Worm (Caenorhabditis elegans): ENCODE results near the gene pqn-65.

Gene pqn-65

DNA sequence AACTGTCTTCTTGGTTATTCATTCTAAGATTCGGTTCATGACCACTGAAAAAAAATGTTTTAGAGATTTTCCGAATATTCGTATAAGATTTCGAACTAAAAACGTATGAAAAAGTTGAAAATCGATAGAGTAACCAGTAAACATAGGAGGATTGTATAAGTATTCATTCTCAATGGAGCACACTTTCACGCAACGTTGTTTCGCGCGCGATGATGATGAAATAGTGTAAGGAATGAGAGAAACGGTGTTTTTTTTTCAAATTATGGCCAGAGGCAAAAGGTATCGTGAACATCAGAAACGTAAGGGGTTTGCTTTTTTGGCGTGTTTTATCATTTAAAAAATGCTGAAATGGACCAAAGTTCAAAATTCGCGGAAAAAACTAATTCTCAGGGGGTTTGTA is at the start of gene pqn-65:
Gene pqn-65 (minus strand): TSS at position 54 of the 400 bp plus-strand sequence.
- TF ChIP-seq ttx-3 (tag; optimal IDR thresholded peaks at IDR 0.05) (no peak), pax-1 (tag; optimal IDR thresholded peaks at IDR 0.05) (no peak), ceh-19 (GFP tag; optimal IDR thresholded peaks at IDR 0.05) (no peak)

DNA sequence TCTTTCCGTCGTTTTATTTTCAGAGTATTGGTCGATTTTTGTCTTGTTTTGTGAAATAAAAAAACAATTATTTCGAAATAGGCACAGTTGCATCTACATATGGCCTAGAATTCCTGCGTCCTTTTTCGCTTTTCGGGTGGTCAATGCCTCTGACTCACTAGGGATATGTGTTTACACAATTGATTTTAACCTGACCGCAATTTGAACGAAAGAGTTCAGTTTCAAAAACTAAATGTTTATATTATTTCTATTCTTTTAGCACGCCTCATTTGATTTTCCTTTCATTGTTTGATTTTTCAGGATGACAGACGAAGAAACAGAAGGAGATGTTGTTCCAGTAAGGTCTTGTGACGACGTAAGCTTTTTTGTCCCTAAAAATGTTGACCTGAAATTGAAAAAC is 48.4 kb upstream of the pqn-65 start, which contains the start of gene mfsd-12:
Gene mfsd-12 (plus strand): TSS at position 301 of the 400 bp plus-strand sequence.
- no peak for TF ChIP-seq unc-86 (tag; optimal IDR thresholded peaks at IDR 0.05)
- TF ChIP-seq ceh-31 (tag; optimal IDR thresholded peaks at IDR 0.05) = no peak
- no peak for TF ChIP-seq ref-2 (tag; optimal IDR thresholded peaks at IDR 0.05)
- TF ChIP-seq pqm-1 (tag; optimal IDR thresholded peaks at IDR 0.05) = no peak
- no peak for TF ChIP-seq ceh-2 (tag; optimal IDR thresholded peaks at IDR 0.05)
- no peak for TF ChIP-seq dve-1 (tag; optimal IDR thresholded peaks at IDR 0.05)

DNA sequence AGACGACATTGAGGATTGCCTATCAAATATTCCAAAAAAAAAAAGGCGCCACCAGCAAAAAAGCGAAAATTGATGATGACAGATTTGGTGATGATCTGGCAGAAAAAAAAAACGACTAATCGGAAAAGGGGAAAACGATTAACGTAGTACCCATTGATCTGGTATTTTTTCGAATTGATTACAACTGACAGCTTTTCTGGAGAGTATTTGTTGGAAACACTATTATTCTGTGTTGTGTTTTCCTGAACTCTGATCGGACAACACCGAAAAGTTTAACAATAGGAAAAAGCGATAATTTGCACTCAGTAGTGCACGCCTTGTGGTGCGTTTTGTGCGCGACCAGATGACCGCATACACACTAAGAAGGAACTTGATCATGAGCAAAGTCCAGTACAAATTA is 45.2 kb upstream of the pqn-65 start:
- TF ChIP-seq hlh-13 (GFP tag; optimal IDR thresholded peaks at IDR 0.05) (no peak), dve-1 (tag; optimal IDR thresholded peaks at IDR 0.05) (no peak), ceh-34 (tag; optimal IDR thresholded peaks at IDR 0.05) (no peak), unc-55 (GFP tag; optimal IDR thresholded peaks at IDR 0.05) (no peak), pax-1 (tag; optimal IDR thresholded peaks at IDR 0.05) (no peak), ceh-14 (tag; optimal IDR thresholded peaks at IDR 0.05) (no peak), fax-1 (tag; optimal IDR thresholded peaks at IDR 0.05) (no peak), T23F11.4 (GFP tag; optimal IDR thresholded peaks at IDR 0.05) (no peak), F13H6.1 (tag; optimal IDR thresholded peaks at IDR 0.05) (no peak)

DNA sequence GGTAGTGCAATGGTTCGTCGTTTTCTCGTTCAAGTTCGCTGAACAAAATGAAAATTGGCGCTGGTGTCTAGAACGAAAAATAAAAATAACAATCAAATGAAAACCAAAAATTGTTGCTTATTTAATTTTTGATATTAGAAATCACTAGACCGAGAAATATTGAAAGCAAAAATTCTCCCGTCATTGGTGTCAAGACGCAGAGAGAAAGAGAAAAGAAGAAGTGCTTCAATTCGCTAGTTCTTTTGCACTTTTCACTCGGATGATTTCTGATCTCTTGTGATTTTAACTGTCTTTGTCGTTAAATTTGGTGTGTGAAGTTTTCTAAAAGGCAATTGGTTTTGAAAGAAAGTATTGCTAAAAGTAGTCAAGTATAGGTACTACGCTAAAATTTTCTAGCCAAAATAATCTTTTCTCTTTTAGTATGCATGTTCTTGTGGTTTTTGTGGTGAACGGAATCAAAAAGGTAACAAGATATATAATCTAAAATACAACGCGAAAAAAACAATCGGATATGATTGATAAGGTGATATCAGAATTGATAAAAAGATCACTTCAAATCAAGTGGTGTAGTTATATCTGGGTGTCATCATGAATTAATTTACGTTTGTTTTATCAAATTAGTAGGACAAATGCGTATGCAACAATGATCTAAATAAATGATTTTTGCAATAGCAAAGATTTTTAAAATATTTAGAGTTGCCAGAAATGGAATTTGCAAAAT is 43.7 kb upstream of the pqn-65 start:
- no peak for TF ChIP-seq ceh-48 (tag; optimal IDR thresholded peaks at IDR 0.05)
- TF ChIP-seq ama-1 (optimal IDR thresholded peaks at IDR 0.05) = no peak
- no peak for TF ChIP-seq ceh-9 (tag; optimal IDR thresholded peaks at IDR 0.05)
- TF ChIP-seq tbx-2 (tag; optimal IDR thresholded peaks at IDR 0.05) = no peak
- no peak for TF ChIP-seq elt-2 (tag; optimal IDR thresholded peaks at IDR 0.05)

DNA sequence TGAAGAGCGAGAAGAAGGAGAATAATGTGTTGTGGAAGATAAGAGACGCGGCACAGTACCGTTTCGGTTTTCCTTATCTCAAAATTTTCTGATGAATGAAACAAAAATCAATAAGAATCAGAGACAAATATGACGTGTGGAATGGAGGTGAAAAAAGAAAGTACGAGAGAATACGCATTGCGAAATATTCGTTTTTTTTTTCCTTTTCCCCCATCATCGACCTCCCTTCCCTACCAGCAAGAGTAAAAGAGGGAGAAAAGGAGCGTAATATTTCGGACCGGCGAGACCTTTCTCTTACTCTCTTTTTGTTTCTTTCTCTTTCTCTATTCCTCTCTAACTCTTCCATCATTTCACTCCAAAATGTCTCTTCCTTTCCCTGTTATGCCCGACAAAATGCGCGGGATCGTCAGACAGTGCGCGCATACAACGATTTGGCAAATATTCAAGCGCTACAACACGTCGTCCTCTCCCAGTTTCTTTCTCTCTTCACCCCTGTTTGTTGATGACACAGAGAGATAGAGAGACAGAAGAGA is 42.9 kb upstream of the pqn-65 start:
- TF ChIP-seq elt-2 (tag; optimal IDR thresholded peaks at IDR 0.05) (peak; percentile 41), pha-2 (tag; optimal IDR thresholded peaks at IDR 0.05) (peak; percentile 8), C38D4.7 (GFP tag; optimal IDR thresholded peaks at IDR 0.05) (no peak), ceh-31 (tag; optimal IDR thresholded peaks at IDR 0.05) (peak; percentile 38), ref-2 (tag; optimal IDR thresholded peaks at IDR 0.05) (peak; percentile 19), ceh-18 (tag; optimal IDR thresholded peaks at IDR 0.05) (peak; percentile 44), nfya-1 (tag; optimal IDR thresholded peaks at IDR 0.05) (peak; percentile 21), ceh-30 (tag; optimal IDR thresholded peaks at IDR 0.05) (no peak), ceh-34 (tag; optimal IDR thresholded peaks at IDR 0.05) (peak; percentile 12), pros-1 (tag; optimal IDR thresholded peaks at IDR 0.05) (peak; percentile 21)

DNA sequence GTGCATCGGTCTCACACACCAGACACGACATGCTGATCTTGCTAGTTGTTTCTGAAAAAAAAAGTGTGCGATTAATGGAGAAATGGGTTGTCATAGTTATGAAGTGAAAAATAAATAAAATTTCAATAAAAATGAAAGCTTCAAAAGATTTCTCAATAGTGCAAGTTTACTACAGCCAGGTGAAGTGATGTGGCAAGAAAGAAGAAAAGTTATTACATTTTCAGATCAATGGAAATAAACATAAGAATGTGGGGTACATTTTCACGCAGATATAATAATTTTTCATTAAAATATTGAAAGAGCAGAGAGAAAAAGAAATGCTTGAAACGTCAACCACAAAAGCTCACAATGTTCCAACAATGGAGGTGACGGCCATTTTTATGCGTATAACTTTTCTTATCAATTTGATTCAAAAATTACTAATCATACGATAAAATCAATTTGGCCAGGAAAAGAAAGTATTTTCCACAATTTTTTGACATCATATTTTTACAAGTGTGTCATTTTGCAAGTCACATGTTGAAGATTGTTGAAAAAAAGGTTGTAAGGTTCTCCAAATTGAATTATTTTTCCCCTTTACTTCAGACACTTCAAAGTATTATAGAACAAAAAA is 40.9 kb upstream of the pqn-65 start, which contains the start of gene nhr-45:
Gene nhr-45 (minus strand): TSS at position 51 of the 613 bp plus-strand sequence.
- no peak for TF ChIP-seq ceh-9 (tag; optimal IDR thresholded peaks at IDR 0.05)
- TF ChIP-seq unc-42 (tag; optimal IDR thresholded peaks at IDR 0.05) = no peak
- TF ChIP-seq pat-9 (tag; optimal IDR thresholded peaks at IDR 0.05) = no peak
- no peak for TF ChIP-seq pros-1 (tag; optimal IDR thresholded peaks at IDR 0.05)
- no peak for TF ChIP-seq mec-3 (tag; optimal IDR thresholded peaks at IDR 0.05; ENCODE audit: borderline replicate concordance)
- TF ChIP-seq ceh-6 (GFP tag; optimal IDR thresholded peaks at IDR 0.05) = no peak
- TF ChIP-seq hlh-15 (tag; optimal IDR thresholded peaks at IDR 0.05) = no peak
- TF ChIP-seq fax-1 (tag; optimal IDR thresholded peaks at IDR 0.05) = no peak
- TF ChIP-seq odd-2 (tag; optimal IDR thresholded peaks at IDR 0.05) = no peak
- no peak for TF ChIP-seq F13H6.1 (tag; optimal IDR thresholded peaks at IDR 0.05)
- no peak for TF ChIP-seq ceh-45 (GFP tag; IDR thresholded peaks at IDR 0.05)
- no peak for TF ChIP-seq fkh-6 (tag; optimal IDR thresholded peaks at IDR 0.05)
- TF ChIP-seq C08G9.2 (tag; optimal IDR thresholded peaks at IDR 0.05) = no peak
- no peak for TF ChIP-seq pha-4 (tag; optimal IDR thresholded peaks at IDR 0.05)
- TF ChIP-seq tbx-7 (tag; optimal IDR thresholded peaks at IDR 0.05) = no peak
- TF ChIP-seq eyg-1 (tag; optimal IDR thresholded peaks at IDR 0.05) = no peak
- no peak for TF ChIP-seq ceh-2 (tag; optimal IDR thresholded peaks at IDR 0.05)
- no peak for TF ChIP-seq hlh-8 (tag; optimal IDR thresholded peaks at IDR 0.05)
